Fruit fly (Drosophila melanogaster) whole organism, wandering third instar larva: ENCODE data around the gene VhaSFD.

Experiments
- Dfd ChIP-seq: fragments of >200 bp; optimal IDR thresholded peaks from 2 replicates; lab custom pipeline; 2017; ENCODE audit warnings: missing biosample characterization, missing genetic modification characterization
- Vsx2 ChIP-seq: fragments of 200-300, 225-300 bp; sonication (Bioruptor generic); optimal IDR thresholded peaks from 2 replicates; lab custom pipeline; 2018; ENCODE audit warnings: missing biosample characterization, missing genetic modification characterization; ENCODE audit not compliant: partially characterized antibody
- rgr ChIP-seq: fragments of 200-800 bp; sonication (Bioruptor generic); optimal IDR thresholded peaks from 3 replicates; lab custom pipeline; 2016; ENCODE audit warnings: missing biosample characterization, mild to moderate bottlenecking, missing genetic modification characterization
- woc ChIP-seq: sonication (Bioruptor generic); optimal IDR thresholded peaks from 2 replicates; lab custom pipeline; 2016; ENCODE audit warnings: missing biosample characterization, mild to moderate bottlenecking, missing genetic modification characterization

- TF ChIP-seq Dfd (GFP tag; lab: Kevin White, UChicago) (no peak), rgr (no peak), woc (no peak), Vsx2 (GFP tag; lab: Kevin White, UChicago) (no peak)
Observed at dm6 chr2L:16754074-16754473, 26.4 kb upstream of the VhaSFD start, which contains the start of gene yellow-b.
